Worm (Caenorhabditis elegans) whole organism, mixed stage, embryonic: ENCODE results near the gene abhd-5.2.

Experiments
- ceh-39 ChIP-seq: fragments of 150-350 bp; optimal IDR thresholded peaks from 2 replicates; lab custom pipeline; 2014; ENCODE audit warnings: missing biosample characterization, missing genetic modification characterization
- elt-1 ChIP-seq: sonication (generic microtip); optimal IDR thresholded peaks from 2 replicates; lab custom pipeline; 2017; ENCODE audit warnings: missing genetic modification characterization, mild to moderate bottlenecking, missing compliant biosample characterization, antibody characterized with exemption, moderate library complexity, borderline replicate concordance; ENCODE audit not compliant: insufficient read depth
- ham-2 ChIP-seq: fragments of 200-800 bp; sonication (Bioruptor generic); optimal IDR thresholded peaks from 2 replicates; lab custom pipeline; 2018; ENCODE audit warnings: mild to moderate bottlenecking, missing genetic modification characterization, missing compliant biosample characterization
- mep-1 ChIP-seq: fragments of 150-350 bp; optimal IDR thresholded peaks from 2 replicates; lab custom pipeline; 2017; ENCODE audit warnings: missing biosample characterization, missing genetic modification reagents, missing genetic modification characterization, inconsistent platforms
- nhr-12 ChIP-seq: fragments of 150-350 bp; optimal IDR thresholded peaks from 2 replicates; lab custom pipeline; 2014; ENCODE audit warnings: missing biosample characterization, missing genetic modification characterization
- unc-120 ChIP-seq: sonication (generic microtip); optimal IDR thresholded peaks from 2 replicates; lab custom pipeline; 2017; ENCODE audit warnings: missing genetic modification characterization, missing compliant biosample characterization; ENCODE audit not compliant: poor library complexity, severe bottlenecking
- unc-62 ChIP-seq: fragments of 150-350 bp; optimal IDR thresholded peaks from 2 replicates; lab custom pipeline; 2014; ENCODE audit warnings: missing biosample characterization, missing genetic modification reagents, missing genetic modification characterization
- ztf-11 ChIP-seq: fragments of 150-350 bp; optimal IDR thresholded peaks from 2 replicates; lab custom pipeline; 2014; ENCODE audit warnings: missing biosample characterization, missing genetic modification characterization

ce11 chrV:4870627-4871026 is 26.1 kb downstream of the abhd-5.2 start:
- no peak for TF ChIP-seq elt-1
- TF ChIP-seq ztf-11 (tag; lab: Kevin White, UChicago), result no peak
- no peak for TF ChIP-seq ham-2 (GFP tag; lab: Kevin White, UChicago)
- no peak for TF ChIP-seq nhr-12 (tag; lab: Kevin White, UChicago)
- no peak for TF ChIP-seq mep-1 (tag; lab: Kevin White, UChicago)
- no peak for TF ChIP-seq unc-120
- TF ChIP-seq unc-62, result no peak
- TF ChIP-seq ceh-39 (tag; lab: Kevin White, UChicago), result no peak
